Fruit fly (Drosophila melanogaster): ENCODE data around the gene RagA-B.

RagA-B gene

dm6 chr3R:8962860-8963755 lies 21.0 kb downstream of the RagA-B start, which contains the start of gene ich (continued):
- TF ChIP-seq Hr39 (optimal IDR thresholded peaks at IDR 0.05) (no peak), Trl (optimal IDR thresholded peaks at IDR 0.05) (peak in 1 of 2 experiments; percentile 8), Trl (GFP tag; optimal IDR thresholded peaks at IDR 0.05) (no peak), chif (GFP tag; optimal IDR thresholded peaks at IDR 0.05) (no peak), Deaf1 (tag; optimal IDR thresholded peaks at IDR 0.05) (peak; percentile 83), toy (GFP tag; IDR thresholded peaks at IDR 0.05) (no peak), lilli (GFP tag; optimal IDR thresholded peaks at IDR 0.05) (no peak), CG3726 (GFP tag; IDR thresholded peaks at IDR 0.05) (no peak), HLHmδ (GFP tag; optimal IDR thresholded peaks at IDR 0.05) (peak; percentile 43), unc-4 (GFP tag; IDR thresholded peaks at IDR 0.05; ENCODE audit: partially characterized antibody) (no peak), ken (GFP tag; IDR thresholded peaks at IDR 0.05) (0 out of 3 replicates have a peak, but pooled peaks have one; percentile 6), Adf1 (GFP tag; IDR thresholded peaks at IDR 0.05) (peak; percentile 85), chm (GFP tag; IDR thresholded peaks at IDR 0.05) (peak; percentile 81; the same call in 1 of the 2 replicates), kni (GFP tag; optimal IDR thresholded peaks at IDR 0.05) (peak; percentile 34), Myb (GFP tag; optimal IDR thresholded peaks at IDR 0.05) (no peak), grn (GFP tag; optimal IDR thresholded peaks at IDR 0.05) (peak; percentile 63), tll (GFP tag; optimal IDR thresholded peaks at IDR 0.05) (peak in 1 of 2 experiments; percentile 48), zfh1 (GFP tag; IDR thresholded peaks at IDR 0.05) (0 out of 3 replicates have a peak, but pooled peaks have one; percentile 5), bab2 (GFP tag; optimal IDR thresholded peaks at IDR 0.05) (no peak), onecut (GFP tag; IDR thresholded peaks at IDR 0.05) (no peak), CG11504 (tag; optimal IDR thresholded peaks at IDR 0.05) (peak; percentile 97), Mad (GFP tag; optimal IDR thresholded peaks at IDR 0.05) (no peak), Bdp1 (GFP tag; optimal IDR thresholded peaks at IDR 0.05) (no peak), tap (tag; optimal IDR thresholded peaks at IDR 0.05) (no peak), CG5180 (GFP tag; optimal IDR thresholded peaks at IDR 0.05) (peak; percentile 98), Jarid2 (GFP tag; optimal IDR thresholded peaks at IDR 0.05) (peak; percentile 87), ranshi (GFP tag; IDR thresholded peaks at IDR 0.05) (no peak), CG9215 (GFP tag; IDR thresholded peaks at IDR 0.05) (no peak), Max (GFP tag; optimal IDR thresholded peaks at IDR 0.05) (no peak), gsb (GFP tag; IDR thresholded peaks at IDR 0.05) (no peak), chinmo (GFP tag; IDR thresholded peaks at IDR 0.05; ENCODE audit: partially characterized antibody) (0 out of 4 replicates have a peak, but pooled peaks have one; percentile 40), CG10147 (GFP tag; optimal IDR thresholded peaks at IDR 0.05) (no peak), CG13287 (GFP tag; IDR thresholded peaks at IDR 0.05; ENCODE audit: partially characterized antibody) (no peak), ac (GFP tag; optimal IDR thresholded peaks at IDR 0.05) (peak; percentile 6), Ravus (GFP tag; IDR thresholded peaks at IDR 0.05) (no peak), tx (GFP tag; optimal IDR thresholded peaks at IDR 0.05) (no peak), ewg (GFP tag; optimal IDR thresholded peaks at IDR 0.05) (peak; percentile 34), HHEX (GFP tag; optimal IDR thresholded peaks at IDR 0.05) (no peak), Blimp-1 (GFP tag; optimal IDR thresholded peaks at IDR 0.05) (peak; percentile 30), btn (GFP tag; optimal IDR thresholded peaks at IDR 0.05) (no peak), Bgb (GFP tag; IDR thresholded peaks at IDR 0.05; ENCODE audit: partially characterized antibody) (no peak), Mrtf (GFP tag; IDR thresholded peaks at IDR 0.05) (no peak)
